Fruit fly (Drosophila melanogaster) whole organism, embryonic: ENCODE data around the gene mTerf3.

Experiments
- Blimp-1 ChIP-seq: fragments of 200-800 bp; sonication (Bioruptor generic); optimal IDR thresholded peaks from 3 replicates; lab custom pipeline; 2018; ENCODE audit warnings: missing biosample characterization, missing genetic modification characterization, mild to moderate bottlenecking, moderate library complexity, missing genetic modification reagents
- CG1024 ChIP-seq: fragments of 200-800 bp; sonication (Bioruptor generic); IDR thresholded peaks from 2 replicates; pipeline ENCODE4 v1.3.6; 2022; ENCODE audit warnings: missing biosample characterization, missing genetic modification characterization
- CG10366 ChIP-seq: fragments of 200-800 bp; sonication (Bioruptor generic); IDR thresholded peaks from 2 replicates; pipeline ENCODE4 v1.3.6; 2022; ENCODE audit warnings: missing biosample characterization, missing genetic modification characterization
- CG11247 ChIP-seq: fragments of 200-800 bp; sonication (Bioruptor generic); IDR thresholded peaks from 2 replicates; pipeline ENCODE4 v1.3.6; 2022; ENCODE audit warnings: missing biosample characterization, missing genetic modification characterization
- CG12071 ChIP-seq: fragments of 200-800 bp; sonication (Bioruptor generic); optimal IDR thresholded peaks from 3 replicates; lab custom pipeline; 2018; ENCODE audit warnings: missing biosample characterization, mild to moderate bottlenecking, missing genetic modification characterization
- CG12299 ChIP-seq: fragments of 200-800 bp; sonication (Bioruptor generic); optimal IDR thresholded peaks from 2 replicates; lab custom pipeline; 2018; ENCODE audit warnings: missing biosample characterization, mild to moderate bottlenecking, missing genetic modification characterization
- CG12391 ChIP-seq: fragments of 200-800 bp; sonication (Bioruptor generic); optimal IDR thresholded peaks from 3 replicates; lab custom pipeline; 2018; ENCODE audit warnings: missing biosample characterization, mild to moderate bottlenecking, missing genetic modification characterization, moderate library complexity
- CG13775 ChIP-seq: fragments of 200-800 bp; sonication (Bioruptor generic); optimal IDR thresholded peaks from 3 replicates; lab custom pipeline; 2017; ENCODE audit warnings: missing biosample characterization, mild to moderate bottlenecking, missing genetic modification characterization
- CG14965 ChIP-seq: fragments of 200-800 bp; sonication (Bioruptor generic); optimal IDR thresholded peaks from 2 replicates; lab custom pipeline; 2016; ENCODE audit warnings: missing biosample characterization, missing genetic modification characterization, borderline replicate concordance
- CG15269 ChIP-seq: fragments of 200-800 bp; sonication (Bioruptor generic); optimal IDR thresholded peaks from 2 replicates; lab custom pipeline; 2018; ENCODE audit warnings: missing biosample characterization, mild to moderate bottlenecking, missing genetic modification characterization, moderate library complexity
- CG17568 ChIP-seq: fragments of 200-800 bp; sonication (Bioruptor generic); optimal IDR thresholded peaks from 2 replicates; lab custom pipeline; 2018; ENCODE audit warnings: missing biosample characterization, mild to moderate bottlenecking, missing genetic modification characterization, moderate library complexity
- CG17829 ChIP-seq: fragments of 200-800 bp; optimal IDR thresholded peaks from 2 replicates; lab custom pipeline; 2019; ENCODE audit warnings: missing biosample characterization, mild to moderate bottlenecking, missing genetic modification characterization, moderate library complexity
- CG1792 ChIP-seq: fragments of 200-800 bp; sonication (Bioruptor generic); optimal IDR thresholded peaks from 2 replicates; lab custom pipeline; 2016; ENCODE audit warnings: missing biosample characterization, missing genetic modification characterization
- CG18599 ChIP-seq: fragments of 200-800 bp; sonication (Bioruptor generic); optimal IDR thresholded peaks from 3 replicates; lab custom pipeline; 2017; ENCODE audit warnings: missing biosample characterization, missing genetic modification characterization, mild to moderate bottlenecking, moderate library complexity, missing genetic modification reagents
- CG2875 ChIP-seq: fragments of 200-800 bp; sonication (Bioruptor generic); optimal IDR thresholded peaks from 2 replicates; lab custom pipeline; 2017; ENCODE audit warnings: missing biosample characterization, mild to moderate bottlenecking, missing genetic modification characterization, missing genetic modification reagents
- CG30403 ChIP-seq: fragments of 200-800 bp; sonication (Bioruptor generic); optimal IDR thresholded peaks from 3 replicates; lab custom pipeline; 2016; ENCODE audit warnings: missing biosample characterization, missing genetic modification characterization
- CG3163 ChIP-seq: fragments of 200-800 bp; sonication (Bioruptor generic); optimal IDR thresholded peaks from 3 replicates; lab custom pipeline; 2016; ENCODE audit warnings: missing biosample characterization, missing genetic modification characterization
- CG3281 ChIP-seq: fragments of 200-800 bp; sonication (Bioruptor generic); optimal IDR thresholded peaks from 3 replicates; lab custom pipeline; 2017; ENCODE audit warnings: missing biosample characterization, mild to moderate bottlenecking, missing genetic modification characterization
- CG42726 ChIP-seq: fragments of 200-800 bp; sonication (Bioruptor generic); IDR thresholded peaks from 2 replicates; pipeline ENCODE4 v1.3.6; 2022; ENCODE audit warnings: missing biosample characterization, missing genetic modification characterization; ENCODE audit not compliant: partially characterized antibody
- CG4617 ChIP-seq: fragments of 200-800 bp; sonication (Bioruptor generic); optimal IDR thresholded peaks from 3 replicates; lab custom pipeline; 2016; ENCODE audit warnings: missing biosample characterization, missing genetic modification characterization, borderline replicate concordance
- CG6272 ChIP-seq: fragments of 200-800 bp; sonication (Bioruptor generic); IDR thresholded peaks from 2 replicates; pipeline ENCODE4 v1.3.6; 2022; ENCODE audit warnings: missing biosample characterization, missing genetic modification characterization
- CG7372 ChIP-seq: fragments of 200-800 bp; sonication (Bioruptor generic); IDR thresholded peaks from 2 replicates; pipeline ENCODE4 v1.3.6; 2022; ENCODE audit warnings: missing biosample characterization, missing genetic modification characterization
- CG7987 ChIP-seq: fragments of 200-800 bp; sonication (Bioruptor generic); optimal IDR thresholded peaks from 2 replicates; lab custom pipeline; 2018; ENCODE audit warnings: missing biosample characterization, mild to moderate bottlenecking, missing genetic modification characterization, moderate library complexity
- CG9437 ChIP-seq: fragments of 200-800 bp; sonication (Bioruptor generic); optimal IDR thresholded peaks from 2 replicates; lab custom pipeline; 2018; ENCODE audit warnings: missing biosample characterization, mild to moderate bottlenecking, missing genetic modification characterization
- Ets97D ChIP-seq: fragments of 200-800 bp; sonication (Bioruptor generic); optimal IDR thresholded peaks from 3 replicates; lab custom pipeline; 2016; ENCODE audit warnings: missing biosample characterization, missing genetic modification characterization
- Gug ChIP-seq: fragments of 200-800 bp; sonication (Bioruptor generic); IDR thresholded peaks from 4 replicates; pipeline ENCODE4 v1.3.6; 2022; ENCODE audit warnings: missing biosample characterization, missing genetic modification characterization
- Hr3 ChIP-seq: fragments of 200-800 bp; sonication (Bioruptor generic); optimal IDR thresholded peaks from 3 replicates; lab custom pipeline; 2016; ENCODE audit warnings: missing biosample characterization, missing genetic modification characterization
- Hr78 ChIP-seq, 2 experiments: fragments of 200-800 bp in 1 of 2; fragments of >200 bp in 1 of 2; sonication (Bioruptor generic) in 1 of 2; optimal IDR thresholded peaks; 2 replicates each; lab custom pipeline; 2017 to 2019; ENCODE audit warnings: missing biosample characterization in 2 of 2, missing genetic modification characterization in 2 of 2, mild to moderate bottlenecking in 1 of 2, moderate library complexity in 1 of 2
- MBD-R2 ChIP-seq: fragments of 200-800 bp; sonication (Bioruptor generic); IDR thresholded peaks from 2 replicates; pipeline ENCODE4 v1.3.6; 2022; ENCODE audit warnings: missing biosample characterization, missing genetic modification characterization
- Meics ChIP-seq: fragments of 200-800 bp; sonication (Bioruptor generic); optimal IDR thresholded peaks from 2 replicates; lab custom pipeline; 2017; ENCODE audit warnings: missing biosample characterization, mild to moderate bottlenecking, missing genetic modification characterization
- Nf-YA ChIP-seq: fragments of 200-800 bp; sonication (Bioruptor generic); IDR thresholded peaks from 2 replicates; pipeline ENCODE4 v1.3.6; 2022; ENCODE audit warnings: missing biosample characterization, missing genetic modification characterization
- Oaz ChIP-seq: fragments of 200-800 bp; sonication (Bioruptor generic); IDR thresholded peaks from 2 replicates; pipeline ENCODE4 v1.3.6; 2022; ENCODE audit warnings: missing biosample characterization, missing genetic modification characterization
- Stat92E ChIP-seq, 3 experiments: fragments of >200 bp in 2 of 3; fragments of 200-800 bp in 1 of 3; sonication (Bioruptor generic) in 1 of 3; optimal IDR thresholded peaks; 2 replicates each; lab custom pipeline; 2017 to 2019; ENCODE audit warnings: missing biosample characterization in 3 of 3, missing genetic modification characterization in 3 of 3, mild to moderate bottlenecking in 1 of 3, moderate library complexity in 1 of 3
- Taf1 ChIP-seq: fragments of 200-800 bp; sonication (Bioruptor generic); IDR thresholded peaks from 2 replicates; pipeline ENCODE4 v1.3.6; 2022; ENCODE audit warnings: missing biosample characterization, missing genetic modification characterization
- ato ChIP-seq: fragments of 200-800 bp; sonication (Bioruptor generic); IDR thresholded peaks from 2 replicates; pipeline ENCODE4 v1.3.6; 2022; ENCODE audit warnings: missing biosample characterization, missing genetic modification characterization; ENCODE audit not compliant: partially characterized antibody
- cato ChIP-seq: fragments of 200-800 bp; sonication (Bioruptor generic); optimal IDR thresholded peaks from 2 replicates; lab custom pipeline; 2016; ENCODE audit warnings: missing biosample characterization, missing genetic modification characterization, borderline replicate concordance
- da ChIP-seq: fragments of 200-800 bp; sonication (Bioruptor generic); optimal IDR thresholded peaks from 2 replicates; lab custom pipeline; 2016; ENCODE audit warnings: missing biosample characterization, missing genetic modification characterization
- danr ChIP-seq: fragments of 200-800 bp; sonication (Bioruptor generic); IDR thresholded peaks from 2 replicates; pipeline ENCODE4 v1.3.6; 2022; ENCODE audit warnings: missing biosample characterization, missing genetic modification characterization
- dimm ChIP-seq: fragments of 200-800 bp; sonication (Bioruptor generic); IDR thresholded peaks from 2 replicates; pipeline ENCODE4 v1.3.6; 2022; ENCODE audit warnings: missing biosample characterization, missing genetic modification characterization
- gcm2 ChIP-seq: fragments of 200-800 bp; sonication (Bioruptor generic); optimal IDR thresholded peaks from 2 replicates; lab custom pipeline; 2016; ENCODE audit warnings: missing biosample characterization, missing genetic modification characterization
- grn ChIP-seq: fragments of 200-800 bp; sonication (Bioruptor generic); optimal IDR thresholded peaks from 3 replicates; lab custom pipeline; 2017; ENCODE audit warnings: missing biosample characterization, missing genetic modification characterization
- her ChIP-seq: fragments of 200-800 bp; sonication (Bioruptor generic); optimal IDR thresholded peaks from 2 replicates; lab custom pipeline; 2016; ENCODE audit warnings: missing biosample characterization, missing genetic modification characterization
- kah ChIP-seq: fragments of 200-800 bp; sonication (Bioruptor generic); optimal IDR thresholded peaks from 2 replicates; lab custom pipeline; 2018; ENCODE audit warnings: missing biosample characterization, mild to moderate bottlenecking, missing genetic modification characterization
- lilli ChIP-seq: fragments of 200-800 bp; sonication (Bioruptor generic); optimal IDR thresholded peaks from 3 replicates; lab custom pipeline; 2016; ENCODE audit warnings: missing biosample characterization, missing genetic modification characterization
- pita ChIP-seq: fragments of 200-800 bp; sonication (Bioruptor generic); optimal IDR thresholded peaks from 2 replicates; lab custom pipeline; 2017; ENCODE audit warnings: missing biosample characterization, mild to moderate bottlenecking, missing genetic modification characterization
- psq ChIP-seq: fragments of 200-800 bp; sonication (Bioruptor generic); optimal IDR thresholded peaks from 2 replicates; lab custom pipeline; 2017; ENCODE audit warnings: missing biosample characterization, missing genetic modification characterization
- row ChIP-seq: fragments of 200-800 bp; sonication (Bioruptor generic); IDR thresholded peaks from 3 replicates; pipeline ENCODE4 v1.3.6; 2022; ENCODE audit warnings: missing biosample characterization, missing genetic modification characterization
- sob ChIP-seq: fragments of 200-800 bp; sonication (Bioruptor generic); IDR thresholded peaks from 2 replicates; pipeline ENCODE4 v1.3.6; 2022; ENCODE audit warnings: missing biosample characterization, missing genetic modification characterization
- tup ChIP-seq: fragments of 200-800 bp; sonication (Bioruptor generic); optimal IDR thresholded peaks from 2 replicates; lab custom pipeline; 2016; ENCODE audit warnings: missing biosample characterization, mild to moderate bottlenecking, missing genetic modification characterization, moderate library complexity

Gene mTerf3

dm6 chr3L:20517897-20518804 is 2.4 kb downstream of the mTerf3 start (continued):
- TF ChIP-seq CG17568 (GFP tag; lab: Kevin White, UChicago) (peak; percentile 4), CG11247 (GFP tag; lab: Robert Waterston, UW) (no peak), CG6272 (GFP tag; lab: Robert Waterston, UW) (no peak), pita (GFP tag; lab: Kevin White, UChicago) (no peak), grn (no peak), CG12071 (GFP tag; lab: Kevin White, UChicago) (no peak), CG4617 (no peak), CG3281 (GFP tag; lab: Kevin White, UChicago) (peak; percentile 47), Stat92E (GFP tag; optimal IDR thresholded peaks at IDR 0.05; lab: Kevin White, UChicago) (no peak), Gug (GFP tag; lab: Robert Waterston, UW) (no peak), sob (GFP tag; lab: Robert Waterston, UW) (no peak), MBD-R2 (GFP tag; lab: Robert Waterston, UW) (no peak), row (GFP tag; lab: Robert Waterston, UW) (peak; percentile 56), lilli (GFP tag; lab: Kevin White, UChicago) (peak; percentile 32), CG42726 (GFP tag; lab: Robert Waterston, UW) (no peak), Hr3 (GFP tag; lab: Kevin White, UChicago) (peak; percentile 6), Blimp-1 (GFP tag; lab: Kevin White, UChicago) (peak; percentile 12), Oaz (GFP tag; lab: Robert Waterston, UW) (no peak), da (GFP tag; lab: Kevin White, UChicago) (no peak), cato (GFP tag; lab: Kevin White, UChicago) (no peak), CG14965 (GFP tag; lab: Kevin White, UChicago) (no peak), CG10366 (peak; percentile 9; the same call in 1 of the 2 replicates), Ets97D (GFP tag; lab: Kevin White, UChicago) (no peak), CG12391 (peak; percentile 29), ato (GFP tag; lab: Robert Waterston, UW) (no peak), kah (no peak), CG1792 (GFP tag; lab: Kevin White, UChicago) (peak; percentile 26), CG9437 (GFP tag; lab: Kevin White, UChicago) (peak; percentile 25), psq (GFP tag; lab: Kevin White, UChicago) (peak; percentile 87), CG13775 (peak; percentile 44), CG3163 (peak; percentile 75), Taf1 (GFP tag; lab: Robert Waterston, UW) (no peak), CG1024 (no peak), CG18599 (GFP tag; lab: Kevin White, UChicago) (no peak), CG12299 (tag; lab: Kevin White, UChicago) (peak; percentile 30), CG30403 (GFP tag; lab: Kevin White, UChicago) (peak; percentile 48), Nf-YA (no peak), danr (GFP tag; lab: Robert Waterston, UW) (no peak), CG7987 (GFP tag; lab: Kevin White, UChicago) (no peak), CG2875 (GFP tag; lab: Kevin White, UChicago) (no peak), her (no peak), tup (GFP tag; lab: Kevin White, UChicago) (no peak), CG15269 (tag; lab: Kevin White, UChicago) (peak; percentile 60), dimm (no peak), gcm2 (GFP tag; lab: Kevin White, UChicago) (no peak), CG17829 (tag; lab: Kevin White, UChicago) (no peak), Meics (peak; percentile 45), CG7372 (GFP tag; lab: Robert Waterston, UW) (no peak), Hr78 (GFP tag; optimal IDR thresholded peaks at IDR 0.05; lab: Kevin White, UChicago) (no peak)
